Fruit fly (Drosophila melanogaster) whole organism, embryonic: ENCODE data around the gene CG10809.

Source experiments
- Abd-B ChIP-seq: fragments of 200-800 bp; sonication (Bioruptor generic); optimal IDR thresholded peaks from 2 replicates; lab custom pipeline; 2018; ENCODE audit warnings: missing biosample characterization, mild to moderate bottlenecking, missing genetic modification characterization, moderate library complexity
- Ada2b ChIP-seq: fragments of 200-800 bp; sonication (Bioruptor generic); IDR thresholded peaks from 2 replicates; pipeline ENCODE4 v1.3.6; 2022; ENCODE audit warnings: missing biosample characterization, missing genetic modification characterization
- Awh ChIP-seq: fragments of 200-800 bp; sonication (Bioruptor generic); IDR thresholded peaks from 2 replicates; pipeline ENCODE4, ENCODE4 v1.3.6; 2022; ENCODE audit warnings: missing biosample characterization, missing genetic modification characterization
- CG11093 ChIP-seq: fragments of 200-800 bp; sonication (Bioruptor generic); IDR thresholded peaks from 3 replicates; pipeline ENCODE4 v1.3.6; 2022; ENCODE audit warnings: missing biosample characterization, missing genetic modification characterization
- CG12155 ChIP-seq: fragments of 200-800 bp; sonication (Bioruptor generic); optimal IDR thresholded peaks from 3 replicates; lab custom pipeline; 2016; ENCODE audit warnings: missing biosample characterization, missing genetic modification characterization
- CG12219 ChIP-seq: fragments of 200-800 bp; sonication (Bioruptor generic); optimal IDR thresholded peaks from 3 replicates; lab custom pipeline; 2018; ENCODE audit warnings: missing biosample characterization, mild to moderate bottlenecking, missing genetic modification characterization
- CG14441 ChIP-seq: fragments of 200-800 bp; sonication (Bioruptor generic); IDR thresholded peaks from 2 replicates; pipeline ENCODE4 v1.3.6; 2022; ENCODE audit warnings: missing biosample characterization, missing genetic modification characterization
- CG14860 ChIP-seq: fragments of 200-800 bp; sonication (Bioruptor generic); IDR thresholded peaks from 3 replicates; pipeline ENCODE4 v1.3.6; 2022; ENCODE audit warnings: missing biosample characterization, missing genetic modification characterization; ENCODE audit not compliant: partially characterized antibody
- CG1602 ChIP-seq: fragments of 200-800 bp; sonication (Bioruptor generic); optimal IDR thresholded peaks from 3 replicates; lab custom pipeline; 2016; ENCODE audit warnings: missing biosample characterization, missing genetic modification characterization
- CG1647 ChIP-seq: fragments of 200-800 bp; sonication (Bioruptor generic); optimal IDR thresholded peaks from 3 replicates; lab custom pipeline; 2016; ENCODE audit warnings: missing biosample characterization, missing genetic modification characterization
- CG2199 ChIP-seq: fragments of 200-800 bp; sonication (Bioruptor generic); IDR thresholded peaks from 3 replicates; pipeline ENCODE4 v1.3.6; 2022; ENCODE audit warnings: missing biosample characterization, missing genetic modification characterization
- CG2678 ChIP-seq: fragments of 200-800 bp; sonication (Bioruptor generic); optimal IDR thresholded peaks from 3 replicates; lab custom pipeline; 2019; ENCODE audit warnings: missing biosample characterization, mild to moderate bottlenecking, missing genetic modification characterization, moderate library complexity
- CG33557 ChIP-seq: fragments of 200-800 bp; sonication (Bioruptor generic); optimal IDR thresholded peaks from 2 replicates; lab custom pipeline; 2019; ENCODE audit warnings: missing biosample characterization, mild to moderate bottlenecking, missing genetic modification characterization, moderate library complexity
- CG3726 ChIP-seq: fragments of 200-800 bp; sonication (Bioruptor generic); IDR thresholded peaks from 3 replicates; pipeline ENCODE4, ENCODE4 v1.3.6; 2022; ENCODE audit warnings: missing biosample characterization, missing genetic modification characterization
- CG3838 ChIP-seq: fragments of 200-800 bp; sonication (Bioruptor generic); optimal IDR thresholded peaks from 3 replicates; lab custom pipeline; 2016; ENCODE audit warnings: missing biosample characterization, missing genetic modification characterization
- CG5953 ChIP-seq: fragments of 200-800 bp; sonication (Bioruptor generic); IDR thresholded peaks from 2 replicates; pipeline ENCODE4 v1.3.6; 2022; ENCODE audit warnings: missing biosample characterization, missing genetic modification characterization
- CG6254 ChIP-seq: fragments of 200-800 bp; sonication (Bioruptor generic); optimal IDR thresholded peaks from 3 replicates; lab custom pipeline; 2017; ENCODE audit warnings: mild to moderate bottlenecking, missing biosample characterization, missing genetic modification reagents, missing genetic modification characterization
- CG8359 ChIP-seq: fragments of 200-800 bp; sonication (Bioruptor generic); optimal IDR thresholded peaks from 2 replicates; lab custom pipeline; 2017; ENCODE audit warnings: missing biosample characterization, mild to moderate bottlenecking, missing genetic modification characterization, borderline replicate concordance
- Dll ChIP-seq: fragments of 200-800 bp; sonication (Bioruptor generic); IDR thresholded peaks from 4 replicates; pipeline ENCODE4 v1.3.6; 2022; ENCODE audit warnings: missing biosample characterization, missing genetic modification characterization; ENCODE audit not compliant: partially characterized antibody
- Doc2 ChIP-seq: fragments of 200-800 bp; sonication (Bioruptor generic); IDR thresholded peaks from 2 replicates; pipeline ENCODE4 v1.3.6; 2022; ENCODE audit warnings: missing biosample characterization, missing genetic modification characterization
- Drgx ChIP-seq: fragments of 200-800 bp; sonication (Bioruptor generic); IDR thresholded peaks from 2 replicates; pipeline ENCODE4 v1.3.6; 2022; ENCODE audit warnings: missing biosample characterization, missing genetic modification characterization
- Ets97D ChIP-seq: fragments of 200-800 bp; sonication (Bioruptor generic); optimal IDR thresholded peaks from 3 replicates; lab custom pipeline; 2016; ENCODE audit warnings: missing biosample characterization, missing genetic modification characterization
- MESR4 ChIP-seq: fragments of 200-800 bp; sonication (Bioruptor generic); optimal IDR thresholded peaks from 2 replicates; lab custom pipeline; 2018; ENCODE audit warnings: missing biosample characterization, mild to moderate bottlenecking, missing genetic modification characterization, moderate library complexity
- Max ChIP-seq: fragments of 200-800 bp; sonication (Bioruptor generic); optimal IDR thresholded peaks from 2 replicates; lab custom pipeline; 2016; ENCODE audit warnings: missing biosample characterization, mild to moderate bottlenecking, missing genetic modification characterization
- Sox102F ChIP-seq: fragments of 200-800 bp; sonication (Bioruptor generic); optimal IDR thresholded peaks from 2 replicates; lab custom pipeline; 2018; ENCODE audit warnings: missing biosample characterization, mild to moderate bottlenecking, missing genetic modification characterization, moderate library complexity
- Trl ChIP-seq, 3 experiments: fragments of >200 bp in 2 of 3; fragments of 200-800 bp in 1 of 3; sonication (Bioruptor generic) in 1 of 3; optimal IDR thresholded peaks; 2 replicates in 1 of 3; 3 replicates in 2 of 3; lab custom pipeline; 2016 to 2017; ENCODE audit warnings: missing biosample characterization in 1 of 3, missing genetic modification characterization in 1 of 3
- ato ChIP-seq: fragments of 200-800 bp; sonication (Bioruptor generic); IDR thresholded peaks from 2 replicates; pipeline ENCODE4 v1.3.6; 2022; ENCODE audit warnings: missing biosample characterization, missing genetic modification characterization; ENCODE audit not compliant: partially characterized antibody
- bowl ChIP-seq: fragments of 200-800 bp; sonication (Bioruptor generic); IDR thresholded peaks from 2 replicates; pipeline ENCODE4 v1.3.6; 2022; ENCODE audit warnings: missing biosample characterization, missing genetic modification characterization
- caup ChIP-seq: fragments of 200-800 bp; sonication (Bioruptor generic); optimal IDR thresholded peaks from 3 replicates; lab custom pipeline; 2017; ENCODE audit warnings: missing biosample characterization, mild to moderate bottlenecking, missing genetic modification characterization, moderate library complexity; ENCODE audit not compliant: severe bottlenecking
- dysf ChIP-seq: fragments of 200-800 bp; sonication (Bioruptor generic); IDR thresholded peaks from 3 replicates; pipeline ENCODE4 v1.3.6; 2022; ENCODE audit warnings: missing biosample characterization, missing genetic modification characterization
- emc ChIP-seq: fragments of 200-800 bp; sonication (Bioruptor generic); optimal IDR thresholded peaks from 2 replicates; lab custom pipeline; 2016; ENCODE audit warnings: missing biosample characterization, missing genetic modification characterization
- hth ChIP-seq: fragments of >200 bp; optimal IDR thresholded peaks from 2 replicates; lab custom pipeline; 2017; ENCODE audit warnings: inconsistent platforms
- lab ChIP-seq: fragments of 200-800 bp; sonication (Bioruptor generic); optimal IDR thresholded peaks from 3 replicates; lab custom pipeline; 2017; ENCODE audit warnings: missing biosample characterization, missing genetic modification characterization, mild to moderate bottlenecking, moderate library complexity, missing genetic modification reagents
- mld ChIP-seq: fragments of 200-800 bp; sonication (Bioruptor generic); IDR thresholded peaks from 3 replicates; pipeline ENCODE4 v1.3.6; 2022; ENCODE audit warnings: missing biosample characterization, missing genetic modification characterization; ENCODE audit not compliant: partially characterized antibody
- nerfin-1 ChIP-seq: fragments of 200-800 bp; sonication (Bioruptor generic); optimal IDR thresholded peaks from 3 replicates; lab custom pipeline; 2019; ENCODE audit warnings: missing biosample characterization, mild to moderate bottlenecking, missing genetic modification characterization, moderate library complexity
- odd ChIP-seq: fragments of 200-800 bp; sonication (Bioruptor generic); optimal IDR thresholded peaks from 2 replicates; lab custom pipeline; 2017; ENCODE audit warnings: missing biosample characterization, mild to moderate bottlenecking, missing genetic modification characterization
- phol ChIP-seq: fragments of 200-800 bp; sonication (Bioruptor generic); optimal IDR thresholded peaks from 3 replicates; lab custom pipeline; 2018; ENCODE audit warnings: missing biosample characterization, mild to moderate bottlenecking, missing genetic modification characterization, moderate library complexity
- ranshi ChIP-seq: fragments of 200-800 bp; sonication (Bioruptor generic); IDR thresholded peaks from 2 replicates; pipeline ENCODE4 v1.3.6; 2022; ENCODE audit warnings: missing biosample characterization, missing genetic modification characterization
- sc ChIP-seq, 3 experiments: fragments of >200 bp in 2 of 3; fragments of 200-800 bp in 1 of 3; sonication (Bioruptor generic) in 1 of 3; optimal IDR thresholded peaks; 2 replicates in 2 of 3; 3 replicates in 1 of 3; lab custom pipeline; 2017; ENCODE audit warnings: mild to moderate bottlenecking in 1 of 3, missing biosample characterization in 1 of 3, missing genetic modification characterization in 1 of 3, missing genetic modification reagents in 1 of 3
- scrt ChIP-seq: fragments of 200-800 bp; sonication (Bioruptor generic); optimal IDR thresholded peaks from 2 replicates; lab custom pipeline; 2018; ENCODE audit warnings: missing biosample characterization, mild to moderate bottlenecking, missing genetic modification characterization, moderate library complexity
- sd ChIP-seq: fragments of 200-800 bp; sonication (Bioruptor generic); optimal IDR thresholded peaks from 3 replicates; lab custom pipeline; 2018; ENCODE audit warnings: missing biosample characterization, mild to moderate bottlenecking, missing genetic modification characterization, moderate library complexity
- seq ChIP-seq: fragments of 200-800 bp; sonication (Bioruptor generic); IDR thresholded peaks from 2 replicates; pipeline ENCODE4 v1.3.6; 2022; ENCODE audit warnings: missing biosample characterization, missing genetic modification characterization
- shn ChIP-seq: fragments of 200-800 bp; sonication (Bioruptor generic); optimal IDR thresholded peaks from 3 replicates; lab custom pipeline; 2016; ENCODE audit warnings: missing biosample characterization, missing genetic modification characterization
- sisA ChIP-seq: fragments of 200-800 bp; sonication (Bioruptor generic); IDR thresholded peaks from 2 replicates; pipeline ENCODE4 v1.3.6; 2022; ENCODE audit warnings: missing biosample characterization, missing genetic modification characterization
- tna ChIP-seq: fragments of 200-800 bp; sonication (Bioruptor generic); IDR thresholded peaks from 2 replicates; pipeline ENCODE4 v1.3.6; 2022; ENCODE audit warnings: missing biosample characterization, missing genetic modification characterization; ENCODE audit not compliant: partially characterized antibody
- tup ChIP-seq: fragments of 200-800 bp; sonication (Bioruptor generic); optimal IDR thresholded peaks from 2 replicates; lab custom pipeline; 2016; ENCODE audit warnings: missing biosample characterization, mild to moderate bottlenecking, missing genetic modification characterization, moderate library complexity
- tx ChIP-seq: fragments of 200-800 bp; sonication (Bioruptor generic); optimal IDR thresholded peaks from 2 replicates; lab custom pipeline; 2016; ENCODE audit warnings: missing biosample characterization, missing genetic modification characterization
- wdn ChIP-seq: fragments of 200-800 bp; sonication (Bioruptor generic); IDR thresholded peaks from 2 replicates; pipeline ENCODE4 v1.3.6; 2022; ENCODE audit warnings: missing biosample characterization, missing genetic modification characterization
- zen2 ChIP-seq: fragments of 200-800 bp; sonication (Bioruptor generic); IDR thresholded peaks from 3 replicates; pipeline ENCODE4 v1.3.6; 2022; ENCODE audit warnings: missing biosample characterization, missing genetic modification characterization; ENCODE audit not compliant: partially characterized antibody

Gene CG10809

dm6 chr3L:9853895-9854470 lies 5.7 kb downstream of the CG10809 start:
- TF ChIP-seq CG2678 (tag; lab: Kevin White, UChicago) (peak; percentile 7), CG5953 (no peak), tna (GFP tag; lab: Robert Waterston, UW) (no peak), Ada2b (GFP tag; lab: Robert Waterston, UW) (no peak), Dll (GFP tag; lab: Robert Waterston, UW) (no peak), sisA (no peak), bowl (GFP tag; lab: Robert Waterston, UW) (no peak), Max (GFP tag; lab: Kevin White, UChicago) (no peak), ranshi (GFP tag; lab: Robert Waterston, UW) (no peak), Ets97D (GFP tag; lab: Kevin White, UChicago) (no peak), odd (GFP tag; lab: Kevin White, UChicago) (no peak), CG6254 (GFP tag; lab: Kevin White, UChicago) (no peak), CG11093 (no peak), phol (tag; lab: Kevin White, UChicago) (no peak), CG3838 (GFP tag; lab: Kevin White, UChicago) (no peak), CG14441 (GFP tag; lab: Robert Waterston, UW) (no peak), tup (GFP tag; lab: Kevin White, UChicago) (no peak), emc (GFP tag; lab: Kevin White, UChicago) (no peak), shn (GFP tag; lab: Kevin White, UChicago) (no peak), MESR4 (GFP tag; lab: Kevin White, UChicago) (no peak), wdn (GFP tag; lab: Robert Waterston, UW) (0 out of 2 replicates have a peak, but pooled peaks have one; percentile 12), CG8359 (no peak), CG1647 (GFP tag; lab: Kevin White, UChicago) (no peak), dysf (GFP tag; lab: Robert Waterston, UW) (no peak), sd (tag; lab: Kevin White, UChicago) (peak; percentile 72), scrt (GFP tag; lab: Kevin White, UChicago) (peak; percentile 88), Doc2 (GFP tag; lab: Robert Waterston, UW) (no peak), ato (GFP tag; lab: Robert Waterston, UW) (0 out of 2 replicates have a peak, but pooled peaks have one; percentile 36), CG3726 (GFP tag; lab: Robert Waterston, UW) (no peak), nerfin-1 (tag; lab: Kevin White, UChicago) (peak; percentile 92), CG12219 (no peak), hth (no peak), CG2199 (GFP tag; lab: Robert Waterston, UW) (peak; percentile 85), Trl (optimal IDR thresholded peaks at IDR 0.05; lab: Kevin White, UChicago) (peak in 1 of 2 experiments; percentile 59), Trl (GFP tag; optimal IDR thresholded peaks at IDR 0.05; lab: Kevin White, UChicago) (no peak), Awh (GFP tag; lab: Robert Waterston, UW) (no peak), CG1602 (GFP tag; lab: Kevin White, UChicago) (no peak), mld (GFP tag; lab: Robert Waterston, UW) (no peak), seq (GFP tag; lab: Robert Waterston, UW) (no peak), tx (no peak), CG12155 (GFP tag; lab: Kevin White, UChicago) (no peak), Drgx (peak; percentile 53; the same call in 1 of the 2 replicates), CG14860 (GFP tag; lab: Robert Waterston, UW) (no peak), Abd-B (GFP tag; lab: Kevin White, UChicago) (no peak), caup (GFP tag; lab: Kevin White, UChicago) (no peak), Sox102F (GFP tag; lab: Kevin White, UChicago) (no peak), zen2 (GFP tag; lab: Robert Waterston, UW) (no peak), lab (GFP tag; lab: Kevin White, UChicago) (no peak), sc (optimal IDR thresholded peaks at IDR 0.05; lab: Kevin White, UChicago) (no peak), sc (GFP tag; optimal IDR thresholded peaks at IDR 0.05; lab: Kevin White, UChicago) (no peak), CG33557 (GFP tag; lab: Kevin White, UChicago) (no peak)
